Fruit fly (Drosophila melanogaster): ENCODE measurements around the gene disco-r.

Gene disco-r

dm6 chrX:16124236-16124635 lies 24.5 kb downstream of the disco-r start:
- TF ChIP-seq toe (GFP tag; optimal IDR thresholded peaks at IDR 0.05) (no peak), CG1620 (GFP tag; optimal IDR thresholded peaks at IDR 0.05) (no peak), cic (GFP tag; optimal IDR thresholded peaks at IDR 0.05) (no peak), Clk (GFP tag; optimal IDR thresholded peaks at IDR 0.05) (no peak), CG14711 (tag; optimal IDR thresholded peaks at IDR 0.05) (no peak), CG5204 (GFP tag; optimal IDR thresholded peaks at IDR 0.05) (no peak), CG33017 (tag; optimal IDR thresholded peaks at IDR 0.05) (no peak)

dm6 chrX:16111655-16112054 lies 37.1 kb downstream of the disco-r start:
- TF ChIP-seq tj (GFP tag; optimal IDR thresholded peaks at IDR 0.05): no peak
- TF ChIP-seq CG1620 (GFP tag; optimal IDR thresholded peaks at IDR 0.05): no peak
- no peak for TF ChIP-seq kay (GFP tag; ENCODE audit: borderline replicate concordance)
- no peak for TF ChIP-seq ovo (GFP tag; optimal IDR thresholded peaks at IDR 0.05)
- TF ChIP-seq CG11617 (GFP tag; optimal IDR thresholded peaks at IDR 0.05): no peak
- no peak for TF ChIP-seq pad (GFP tag; optimal IDR thresholded peaks at IDR 0.05)
- TF ChIP-seq CG5204 (GFP tag; optimal IDR thresholded peaks at IDR 0.05): no peak
- TF ChIP-seq CG33017 (tag; optimal IDR thresholded peaks at IDR 0.05): no peak
- no peak for TF ChIP-seq cic (GFP tag; optimal IDR thresholded peaks at IDR 0.05)
- no peak for TF ChIP-seq bab1 (GFP tag; optimal IDR thresholded peaks at IDR 0.05)
- no peak for TF ChIP-seq CG7045 (GFP tag; optimal IDR thresholded peaks at IDR 0.05)
- no peak for TF ChIP-seq Hr96 (GFP tag; optimal IDR thresholded peaks at IDR 0.05)
- no peak for TF ChIP-seq toe (GFP tag; optimal IDR thresholded peaks at IDR 0.05)
- no peak for TF ChIP-seq Mnt (GFP tag; optimal IDR thresholded peaks at IDR 0.05)
- no peak for TF ChIP-seq CG7101 (tag; optimal IDR thresholded peaks at IDR 0.05)
- TF ChIP-seq Clk (GFP tag; optimal IDR thresholded peaks at IDR 0.05): no peak
- TF ChIP-seq CG12768 (GFP tag; optimal IDR thresholded peaks at IDR 0.05): no peak

dm6 chrX:16105715-16106114 lies 43.1 kb downstream of the disco-r start:
- TF ChIP-seq cnc (optimal IDR thresholded peaks at IDR 0.05): no peak
- no peak for TF ChIP-seq CG12768 (GFP tag; optimal IDR thresholded peaks at IDR 0.05)
- TF ChIP-seq ovo (GFP tag; optimal IDR thresholded peaks at IDR 0.05): no peak
- TF ChIP-seq toe (GFP tag; optimal IDR thresholded peaks at IDR 0.05): peak; percentile 22
- no peak for TF ChIP-seq CG11617 (GFP tag; optimal IDR thresholded peaks at IDR 0.05)
- TF ChIP-seq CG7101 (tag; optimal IDR thresholded peaks at IDR 0.05): peak; percentile 0
- no peak for TF ChIP-seq CG5204 (GFP tag; optimal IDR thresholded peaks at IDR 0.05)
- peak; percentile 24 for TF ChIP-seq CG1620 (GFP tag; optimal IDR thresholded peaks at IDR 0.05)
- TF ChIP-seq Crg-1 (GFP tag; optimal IDR thresholded peaks at IDR 0.05): peak; percentile 15
- TF ChIP-seq CG14711 (tag; optimal IDR thresholded peaks at IDR 0.05): no peak
- no peak for TF ChIP-seq CG7045 (GFP tag; optimal IDR thresholded peaks at IDR 0.05)
- TF ChIP-seq Mnt (GFP tag; optimal IDR thresholded peaks at IDR 0.05): peak; percentile 1
- peak; percentile 45 for TF ChIP-seq tj (GFP tag; optimal IDR thresholded peaks at IDR 0.05)
- peak; percentile 45 for TF ChIP-seq bab1 (GFP tag; optimal IDR thresholded peaks at IDR 0.05)
- no peak for TF ChIP-seq CG33017 (tag; optimal IDR thresholded peaks at IDR 0.05)
- no peak for TF ChIP-seq Clk (GFP tag; optimal IDR thresholded peaks at IDR 0.05)
- TF ChIP-seq kay (GFP tag; ENCODE audit: borderline replicate concordance): no peak
- TF ChIP-seq pad (GFP tag; optimal IDR thresholded peaks at IDR 0.05): no peak
- peak; percentile 24 for TF ChIP-seq Hr96 (GFP tag; optimal IDR thresholded peaks at IDR 0.05)
- no peak for TF ChIP-seq cic (GFP tag; optimal IDR thresholded peaks at IDR 0.05)

dm6 chrX:16104738-16105426 lies 43.9 kb downstream of the disco-r start, which contains the start of the genes CG42353 and CG42354:
Gene CG42353, minus strand, starts transcription at chrX:16104946.
Gene CG42354, minus strand, starts transcription at chrX:16104946.
- TF ChIP-seq Mnt (GFP tag; optimal IDR thresholded peaks at IDR 0.05): peak; percentile 55
- peak; percentile 85 for TF ChIP-seq kay (GFP tag; ENCODE audit: borderline replicate concordance)
- TF ChIP-seq Clk (GFP tag; optimal IDR thresholded peaks at IDR 0.05): peak; percentile 77
- TF ChIP-seq Hr96 (GFP tag; optimal IDR thresholded peaks at IDR 0.05): peak; percentile 78
- TF ChIP-seq pad (GFP tag; optimal IDR thresholded peaks at IDR 0.05): peak; percentile 81
- TF ChIP-seq Crg-1 (GFP tag; optimal IDR thresholded peaks at IDR 0.05): peak; percentile 57
- TF ChIP-seq CG14711 (tag; optimal IDR thresholded peaks at IDR 0.05): peak; percentile 89
- peak; percentile 93 for TF ChIP-seq CG7101 (tag; optimal IDR thresholded peaks at IDR 0.05)
- TF ChIP-seq cnc (optimal IDR thresholded peaks at IDR 0.05): no peak
- TF ChIP-seq ovo (GFP tag; optimal IDR thresholded peaks at IDR 0.05): peak; percentile 76
- peak; percentile 82 for TF ChIP-seq CG12768 (GFP tag; optimal IDR thresholded peaks at IDR 0.05)
- TF ChIP-seq cic (GFP tag; optimal IDR thresholded peaks at IDR 0.05): peak; percentile 57
- peak; percentile 89 for TF ChIP-seq CG11617 (GFP tag; optimal IDR thresholded peaks at IDR 0.05)
- TF ChIP-seq CG1620 (GFP tag; optimal IDR thresholded peaks at IDR 0.05): peak; percentile 80
- TF ChIP-seq CG33017 (tag; optimal IDR thresholded peaks at IDR 0.05): peak; percentile 90
- TF ChIP-seq tj (GFP tag; optimal IDR thresholded peaks at IDR 0.05): peak; percentile 46
- TF ChIP-seq CG5204 (GFP tag; optimal IDR thresholded peaks at IDR 0.05): peak; percentile 87
- TF ChIP-seq CG7045 (GFP tag; optimal IDR thresholded peaks at IDR 0.05): peak; percentile 86
- TF ChIP-seq bab1 (GFP tag; optimal IDR thresholded peaks at IDR 0.05): peak; percentile 89
- TF ChIP-seq toe (GFP tag; optimal IDR thresholded peaks at IDR 0.05): peak; percentile 70

dm6 chrX:16104056-16104737 lies 44.6 kb downstream of the disco-r start:
- TF ChIP-seq tj (GFP tag; optimal IDR thresholded peaks at IDR 0.05): peak; percentile 74
- TF ChIP-seq CG7101 (tag; optimal IDR thresholded peaks at IDR 0.05): no peak

dm6 chrX:16103482-16103881 lies 45.3 kb downstream of the disco-r start:
- TF ChIP-seq CG7045 (GFP tag; optimal IDR thresholded peaks at IDR 0.05): no peak
- no peak for TF ChIP-seq Mnt (GFP tag; optimal IDR thresholded peaks at IDR 0.05)
- TF ChIP-seq ovo (GFP tag; optimal IDR thresholded peaks at IDR 0.05): no peak
- TF ChIP-seq cic (GFP tag; optimal IDR thresholded peaks at IDR 0.05): no peak
- TF ChIP-seq Crg-1 (GFP tag; optimal IDR thresholded peaks at IDR 0.05): no peak
- no peak for TF ChIP-seq pad (GFP tag; optimal IDR thresholded peaks at IDR 0.05)
- TF ChIP-seq tj (GFP tag; optimal IDR thresholded peaks at IDR 0.05): no peak
- no peak for TF ChIP-seq cnc (optimal IDR thresholded peaks at IDR 0.05)
- no peak for TF ChIP-seq bab1 (GFP tag; optimal IDR thresholded peaks at IDR 0.05)
- no peak for TF ChIP-seq CG5204 (GFP tag; optimal IDR thresholded peaks at IDR 0.05)
- no peak for TF ChIP-seq CG33017 (tag; optimal IDR thresholded peaks at IDR 0.05)
- TF ChIP-seq CG14711 (tag; optimal IDR thresholded peaks at IDR 0.05): no peak
- TF ChIP-seq toe (GFP tag; optimal IDR thresholded peaks at IDR 0.05): no peak
- no peak for TF ChIP-seq CG7101 (tag; optimal IDR thresholded peaks at IDR 0.05)
- no peak for TF ChIP-seq Clk (GFP tag; optimal IDR thresholded peaks at IDR 0.05)
- no peak for TF ChIP-seq Hr96 (GFP tag; optimal IDR thresholded peaks at IDR 0.05)
- TF ChIP-seq CG11617 (GFP tag; optimal IDR thresholded peaks at IDR 0.05): no peak
- no peak for TF ChIP-seq CG12768 (GFP tag; optimal IDR thresholded peaks at IDR 0.05)
- no peak for TF ChIP-seq CG1620 (GFP tag; optimal IDR thresholded peaks at IDR 0.05)
- TF ChIP-seq kay (GFP tag; ENCODE audit: borderline replicate concordance): no peak

All from whole organism, adult.